Worm (Caenorhabditis elegans): Measurements from ENCODE around the gene C30G12.1.

Gene C30G12.1

ce11 chrII:7298197-7298682 is 902 bp upstream of the C30G12.1 start, which contains the start of gene puf-8:
Gene puf-8, minus strand, starts transcription at chrII:7298247.
- TF ChIP-seq F13H6.1 (tag; optimal IDR thresholded peaks at IDR 0.05) (no peak), ztf-1 (GFP tag; conservative IDR thresholded peaks at IDR 0.05) (no peak), ZK546.5 (tag; optimal IDR thresholded peaks at IDR 0.05) (no peak), blmp-1 (tag; optimal IDR thresholded peaks at IDR 0.05; ENCODE audit: insufficient read depth) (no peak), elt-1 (tag; optimal IDR thresholded peaks at IDR 0.05) (no peak), skn-1 (tag; optimal IDR thresholded peaks at IDR 0.05) (no peak), nhr-6 (tag; optimal IDR thresholded peaks at IDR 0.05) (no peak), nhr-10 (tag; optimal IDR thresholded peaks at IDR 0.05) (no peak), dmd-4 (tag; optimal IDR thresholded peaks at IDR 0.05) (no peak), crh-2 (tag; optimal IDR thresholded peaks at IDR 0.05) (no peak), zag-1 (tag; optimal IDR thresholded peaks at IDR 0.05) (no peak), C34F6.9 (tag; optimal IDR thresholded peaks at IDR 0.05) (no peak), nhr-23 (tag; optimal IDR thresholded peaks at IDR 0.05) (no peak), sem-4 (tag; optimal IDR thresholded peaks at IDR 0.05) (no peak), lin-39 (tag; optimal IDR thresholded peaks at IDR 0.05) (no peak)

ce11 chrII:7301670-7302151 is 2.6 kb downstream of the C30G12.1 start, which contains the start of gene cul-4:
Gene cul-4, plus strand, starts transcription at chrII:7302101.
- TF ChIP-seq mab-5 (tag; optimal IDR thresholded peaks at IDR 0.05) (peak; percentile 30), nhr-21 (tag; optimal IDR thresholded peaks at IDR 0.05) (peak; percentile 41), nhr-12 (tag; optimal IDR thresholded peaks at IDR 0.05) (no peak), F13H6.1 (tag; optimal IDR thresholded peaks at IDR 0.05) (no peak), sma-9 (GFP tag; optimal IDR thresholded peaks at IDR 0.05) (peak; percentile 91), sma-9 (tag; optimal IDR thresholded peaks at IDR 0.05) (no peak), sem-4 (tag; optimal IDR thresholded peaks at IDR 0.05) (no peak), nhr-10 (tag; optimal IDR thresholded peaks at IDR 0.05) (no peak), unc-39 (tag; optimal IDR thresholded peaks at IDR 0.05) (no peak), fos-1 (tag; optimal IDR thresholded peaks at IDR 0.05) (no peak), nhr-25 (tag; optimal IDR thresholded peaks at IDR 0.05) (no peak), C34F6.9 (tag; optimal IDR thresholded peaks at IDR 0.05) (peak; percentile 81), lin-11 (tag; optimal IDR thresholded peaks at IDR 0.05) (no peak), ceh-82 (tag; optimal IDR thresholded peaks at IDR 0.05) (no peak), aly-2 (tag; optimal IDR thresholded peaks at IDR 0.05) (no peak), alr-1 (tag; optimal IDR thresholded peaks at IDR 0.05) (no peak), dmd-4 (tag; optimal IDR thresholded peaks at IDR 0.05) (no peak), peb-1 (tag; optimal IDR thresholded peaks at IDR 0.05) (no peak), nhr-23 (tag; optimal IDR thresholded peaks at IDR 0.05) (no peak), egl-27 (tag; optimal IDR thresholded peaks at IDR 0.05) (no peak), snpc-4 (tag; optimal IDR thresholded peaks at IDR 0.05) (no peak), skn-1 (tag; optimal IDR thresholded peaks at IDR 0.05) (no peak), blmp-1 (tag; optimal IDR thresholded peaks at IDR 0.05; ENCODE audit: insufficient read depth) (peak; percentile 27), lin-39 (tag; optimal IDR thresholded peaks at IDR 0.05) (no peak), nhr-11 (tag; optimal IDR thresholded peaks at IDR 0.05) (no peak), nhr-6 (tag; optimal IDR thresholded peaks at IDR 0.05) (no peak), elt-3 (tag; optimal IDR thresholded peaks at IDR 0.05) (no peak), ZK546.5 (tag; optimal IDR thresholded peaks at IDR 0.05) (no peak), sma-3 (GFP tag; optimal IDR thresholded peaks at IDR 0.05) (peak; percentile 71), zag-1 (tag; optimal IDR thresholded peaks at IDR 0.05) (no peak), unc-55 (GFP tag; optimal IDR thresholded peaks at IDR 0.05) (no peak), crh-2 (tag; optimal IDR thresholded peaks at IDR 0.05) (no peak), R02D3.7 (tag; optimal IDR thresholded peaks at IDR 0.05) (peak; percentile 26), lsy-2 (tag; optimal IDR thresholded peaks at IDR 0.05) (peak in 1 of 2 experiments; percentile 74), mdl-1 (tag; optimal IDR thresholded peaks at IDR 0.05) (no peak), Y55F3AM.14 (GFP tag; optimal IDR thresholded peaks at IDR 0.05) (no peak), elt-1 (tag; optimal IDR thresholded peaks at IDR 0.05) (no peak), ama-1 (optimal IDR thresholded peaks at IDR 0.05) (no peak), nhr-77 (tag; optimal IDR thresholded peaks at IDR 0.05) (no peak), lin-13 (GFP tag; optimal IDR thresholded peaks at IDR 0.05) (no peak), unc-62 (GFP tag; optimal IDR thresholded peaks at IDR 0.05) (no peak), gmeb-1 (tag; optimal IDR thresholded peaks at IDR 0.05) (peak; percentile 79), nhr-237 (tag; optimal IDR thresholded peaks at IDR 0.05) (no peak), ztf-11 (tag; optimal IDR thresholded peaks at IDR 0.05) (no peak), mbf-1 (tag; optimal IDR thresholded peaks at IDR 0.05) (no peak), ceh-16 (tag; optimal IDR thresholded peaks at IDR 0.05) (no peak), nhr-129 (tag; optimal IDR thresholded peaks at IDR 0.05) (peak; percentile 31)

All from whole organism, L2 larva.